Fruit fly (Drosophila melanogaster) whole organism, embryonic: ENCODE data around the gene p115.
A peak's percentile ranks its signal among the peaks of the same experiment; 100 is the strongest.

Source experiments
- CG15011 ChIP-seq: fragments of 200-800 bp; sonication (Bioruptor generic); optimal IDR thresholded peaks from 3 replicates; lab custom pipeline; 2018; ENCODE audit warnings: missing biosample characterization, mild to moderate bottlenecking, missing genetic modification characterization
- CG16779 ChIP-seq: fragments of 200-800 bp; sonication (Bioruptor generic); IDR thresholded peaks from 2 replicates; pipeline ENCODE4 v1.3.6; 2022; ENCODE audit warnings: missing biosample characterization, missing genetic modification characterization
- bcd ChIP-seq: fragments of 200-800 bp; sonication (Bioruptor generic); optimal IDR thresholded peaks from 2 replicates; lab custom pipeline; 2017; ENCODE audit warnings: missing biosample characterization, mild to moderate bottlenecking, missing genetic modification characterization
- chn ChIP-seq: fragments of 200-800 bp; sonication (Bioruptor generic); optimal IDR thresholded peaks from 2 replicates; lab custom pipeline; 2016; ENCODE audit warnings: missing biosample characterization, missing genetic modification characterization
- ci ChIP-seq: fragments of 200-800 bp; sonication (Bioruptor generic); IDR thresholded peaks from 3 replicates; pipeline ENCODE4 v1.3.6; 2022; ENCODE audit warnings: missing biosample characterization, missing genetic modification characterization
- pros ChIP-seq: fragments of 200-800 bp; sonication (Bioruptor generic); optimal IDR thresholded peaks from 3 replicates; lab custom pipeline; 2019; ENCODE audit warnings: missing biosample characterization, mild to moderate bottlenecking, missing genetic modification characterization, moderate library complexity
- unc-4 ChIP-seq: fragments of 200-800 bp; sonication (Bioruptor generic); IDR thresholded peaks from 2 replicates; pipeline ENCODE4 v1.3.6; 2022; ENCODE audit warnings: missing biosample characterization, missing genetic modification characterization; ENCODE audit not compliant: partially characterized antibody

DNA sequence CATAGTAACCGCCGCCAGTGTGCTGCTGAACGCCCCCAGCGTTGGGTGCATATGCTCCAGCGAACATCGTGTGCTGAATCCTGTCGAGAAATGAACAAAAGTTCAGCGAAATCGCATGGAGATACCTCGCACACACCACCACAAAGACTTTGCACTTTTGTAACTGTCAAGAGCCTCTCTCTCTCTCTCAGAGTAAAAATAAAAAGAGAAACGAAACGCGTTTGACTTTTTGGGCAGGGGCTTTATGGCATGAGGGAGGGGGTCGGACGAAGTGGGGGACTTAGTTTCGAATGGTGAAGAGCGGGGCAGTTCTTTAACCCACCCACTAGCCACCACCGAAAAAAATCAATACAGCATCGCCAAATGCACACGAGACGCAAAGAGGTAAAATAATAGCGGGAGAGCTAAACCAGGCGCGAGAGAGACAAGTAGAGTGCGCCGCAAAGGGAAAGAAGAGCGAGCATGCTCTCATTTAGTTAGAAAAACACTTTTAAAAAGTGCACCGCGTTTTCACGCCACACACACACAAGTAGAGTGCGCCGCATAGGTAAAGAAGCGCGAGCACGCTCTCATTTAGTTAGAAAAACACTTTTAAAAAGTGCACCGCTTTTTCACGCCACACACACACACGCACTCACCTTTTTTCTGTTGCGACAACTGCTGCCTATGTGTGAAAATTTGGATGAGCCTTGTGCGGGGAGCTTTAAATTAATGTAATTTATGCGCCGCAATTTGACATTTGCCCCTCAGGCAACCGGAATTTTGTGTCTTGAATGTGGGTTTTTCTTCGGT is 36.6 kb downstream of the p115 start:
- TF ChIP-seq CG16779 (no peak), ci (GFP tag; lab: Robert Waterston, UW) (no peak), CG15011 (no peak), bcd (GFP tag; lab: Kevin White, UChicago) (no peak), unc-4 (GFP tag; lab: Robert Waterston, UW) (no peak), pros (peak; percentile 72), chn (GFP tag; lab: Kevin White, UChicago) (no peak)
